Fruit fly (Drosophila melanogaster) whole organism, embryonic: ENCODE results near the gene NELF-B.

Source experiments
- ATbp ChIP-seq: fragments of 200-800 bp; sonication (Bioruptor generic); optimal IDR thresholded peaks from 2 replicates; lab custom pipeline; 2017; ENCODE audit warnings: missing biosample characterization, mild to moderate bottlenecking, missing genetic modification characterization, missing genetic modification reagents
- Antp ChIP-seq: fragments of 200-800 bp; sonication (Bioruptor generic); optimal IDR thresholded peaks from 3 replicates; lab custom pipeline; 2016; ENCODE audit warnings: missing biosample characterization, missing genetic modification characterization
- Atf-2 ChIP-seq: fragments of 200-800 bp; sonication (Bioruptor generic); optimal IDR thresholded peaks from 2 replicates; lab custom pipeline; 2016; ENCODE audit warnings: missing biosample characterization, missing genetic modification characterization
- B-H1 ChIP-seq: fragments of 200-800 bp; sonication (Bioruptor generic); IDR thresholded peaks from 3 replicates; pipeline ENCODE4 v1.3.6; 2022; ENCODE audit warnings: missing biosample characterization, missing genetic modification characterization
- CG10209 ChIP-seq: fragments of 200-800 bp; sonication (Bioruptor generic); optimal IDR thresholded peaks from 3 replicates; lab custom pipeline; 2017; ENCODE audit warnings: missing biosample characterization, mild to moderate bottlenecking, missing genetic modification characterization, missing genetic modification reagents
- CG10274 ChIP-seq: fragments of 200-800 bp; sonication (Bioruptor generic); optimal IDR thresholded peaks from 3 replicates; lab custom pipeline; 2017; ENCODE audit warnings: missing biosample characterization, mild to moderate bottlenecking, missing genetic modification characterization
- CG10321 ChIP-seq: fragments of 200-800 bp; sonication (Bioruptor generic); IDR thresholded peaks from 2 replicates; pipeline ENCODE4 v1.3.6; 2022; ENCODE audit warnings: missing biosample characterization, missing genetic modification characterization
- CG10565 ChIP-seq: fragments of 200-800 bp; sonication (Bioruptor generic); optimal IDR thresholded peaks from 3 replicates; lab custom pipeline; 2016; ENCODE audit warnings: missing biosample characterization, mild to moderate bottlenecking, missing genetic modification characterization
- CG12299 ChIP-seq: fragments of 200-800 bp; sonication (Bioruptor generic); optimal IDR thresholded peaks from 2 replicates; lab custom pipeline; 2018; ENCODE audit warnings: missing biosample characterization, mild to moderate bottlenecking, missing genetic modification characterization
- CG1529 ChIP-seq: fragments of 200-800 bp; sonication (Bioruptor generic); optimal IDR thresholded peaks from 3 replicates; lab custom pipeline; 2018; ENCODE audit warnings: missing biosample characterization, missing genetic modification characterization
- CG16815 ChIP-seq: fragments of 200-800 bp; sonication (Bioruptor generic); optimal IDR thresholded peaks from 3 replicates; lab custom pipeline; 2017; ENCODE audit warnings: missing biosample characterization, mild to moderate bottlenecking, missing genetic modification characterization
- CG17361 ChIP-seq: fragments of 200-800 bp; sonication (Bioruptor generic); IDR thresholded peaks from 3 replicates; pipeline ENCODE4 v1.3.6; 2022; ENCODE audit warnings: missing biosample characterization, missing genetic modification characterization
- CG2120 ChIP-seq: fragments of 200-800 bp; sonication (Bioruptor generic); optimal IDR thresholded peaks from 3 replicates; lab custom pipeline; 2016; ENCODE audit warnings: missing biosample characterization, missing genetic modification characterization
- CG3838 ChIP-seq: fragments of 200-800 bp; sonication (Bioruptor generic); optimal IDR thresholded peaks from 3 replicates; lab custom pipeline; 2016; ENCODE audit warnings: missing biosample characterization, missing genetic modification characterization
- CG3847 ChIP-seq: fragments of 200-800 bp; sonication (Bioruptor generic); IDR thresholded peaks from 2 replicates; pipeline ENCODE4 v1.3.6; 2022; ENCODE audit warnings: missing biosample characterization, missing genetic modification characterization
- CG5953 ChIP-seq: fragments of 200-800 bp; sonication (Bioruptor generic); IDR thresholded peaks from 2 replicates; pipeline ENCODE4 v1.3.6; 2022; ENCODE audit warnings: missing biosample characterization, missing genetic modification characterization
- CG9437 ChIP-seq: fragments of 200-800 bp; sonication (Bioruptor generic); optimal IDR thresholded peaks from 2 replicates; lab custom pipeline; 2018; ENCODE audit warnings: missing biosample characterization, mild to moderate bottlenecking, missing genetic modification characterization
- CG9609 ChIP-seq: fragments of 200-800 bp; sonication (Bioruptor generic); optimal IDR thresholded peaks from 3 replicates; lab custom pipeline; 2016; ENCODE audit warnings: missing biosample characterization, missing genetic modification characterization
- CG9932 ChIP-seq: fragments of 200-800 bp; sonication (Bioruptor generic); IDR thresholded peaks from 2 replicates; pipeline ENCODE4 v1.3.6; 2022; ENCODE audit warnings: missing biosample characterization, missing genetic modification characterization
- Dad ChIP-seq: fragments of 200-800 bp; sonication (Bioruptor generic); optimal IDR thresholded peaks from 3 replicates; lab custom pipeline; 2016; ENCODE audit warnings: missing biosample characterization, missing genetic modification characterization
- ERR ChIP-seq: fragments of 200-800 bp; sonication (Bioruptor generic); optimal IDR thresholded peaks from 2 replicates; lab custom pipeline; 2016; ENCODE audit warnings: missing biosample characterization, missing genetic modification characterization
- GATAe ChIP-seq: fragments of 200-800 bp; sonication (Bioruptor generic); conservative IDR thresholded peaks from 2 replicates; pipeline ENCODE4 v1.3.6; 2022; ENCODE audit warnings: missing biosample characterization, missing genetic modification characterization
- Hey ChIP-seq: fragments of 200-800 bp; sonication (Bioruptor generic); optimal IDR thresholded peaks from 3 replicates; lab custom pipeline; 2018; ENCODE audit warnings: missing biosample characterization, mild to moderate bottlenecking, missing genetic modification characterization
- Hsf ChIP-seq: fragments of 200-800 bp; sonication (Bioruptor generic); optimal IDR thresholded peaks from 3 replicates; lab custom pipeline; 2016; ENCODE audit warnings: missing biosample characterization, missing genetic modification characterization
- Myb ChIP-seq: fragments of 200-800 bp; sonication (Bioruptor generic); optimal IDR thresholded peaks from 2 replicates; lab custom pipeline; 2016; ENCODE audit warnings: missing biosample characterization, missing genetic modification characterization
- NC2β ChIP-seq: fragments of 200-800 bp; sonication (Bioruptor generic); optimal IDR thresholded peaks from 2 replicates; lab custom pipeline; 2016; ENCODE audit warnings: missing biosample characterization, missing genetic modification characterization
- Optix ChIP-seq: fragments of 200-800 bp; sonication (Bioruptor generic); IDR thresholded peaks from 3 replicates; pipeline ENCODE4 v1.3.6; 2022; ENCODE audit warnings: missing biosample characterization, missing genetic modification characterization
- ara ChIP-seq: fragments of 200-800 bp; sonication (Bioruptor generic); IDR thresholded peaks from 2 replicates; pipeline ENCODE4 v1.3.6; 2022; ENCODE audit warnings: missing biosample characterization, missing genetic modification characterization
- chif ChIP-seq, 2 experiments: fragments of 200-800 bp; sonication (Bioruptor generic); optimal IDR thresholded peaks; 3 replicates each; lab custom pipeline; 2016; ENCODE audit warnings: missing biosample characterization in 2 of 2, missing genetic modification characterization in 2 of 2
- chinmo ChIP-seq: fragments of 200-800 bp; sonication (Bioruptor generic); IDR thresholded peaks from 4 replicates; pipeline ENCODE4 v1.3.6; 2022; ENCODE audit warnings: missing biosample characterization, missing genetic modification characterization; ENCODE audit not compliant: partially characterized antibody
- emc ChIP-seq: fragments of 200-800 bp; sonication (Bioruptor generic); optimal IDR thresholded peaks from 2 replicates; lab custom pipeline; 2016; ENCODE audit warnings: missing biosample characterization, missing genetic modification characterization
- fd96Cb ChIP-seq: fragments of 200-800 bp; sonication (Bioruptor generic); optimal IDR thresholded peaks from 2 replicates; lab custom pipeline; 2018; ENCODE audit warnings: missing biosample characterization, mild to moderate bottlenecking, missing genetic modification characterization, moderate library complexity
- gt ChIP-seq: fragments of 200-800 bp; sonication (Bioruptor generic); IDR thresholded peaks from 2 replicates; pipeline ENCODE4 v1.3.6; 2022; ENCODE audit warnings: missing biosample characterization, missing genetic modification characterization
- hkb ChIP-seq, 2 experiments: fragments of 200-800 bp in 1 of 2; fragments of >200 bp in 1 of 2; sonication (Bioruptor generic) in 1 of 2; IDR thresholded peaks in 1 of 2; optimal IDR thresholded peaks in 1 of 2; 2 replicates each; pipeline versions ENCODE4 v1.3.6 to Lab custom; 2017 to 2022; ENCODE audit warnings: missing biosample characterization in 1 of 2, missing genetic modification characterization in 1 of 2
- hth ChIP-seq: fragments of >200 bp; optimal IDR thresholded peaks from 2 replicates; lab custom pipeline; 2017; ENCODE audit warnings: inconsistent platforms
- odd ChIP-seq: fragments of 200-800 bp; sonication (Bioruptor generic); optimal IDR thresholded peaks from 2 replicates; lab custom pipeline; 2017; ENCODE audit warnings: missing biosample characterization, mild to moderate bottlenecking, missing genetic modification characterization
- peb ChIP-seq: fragments of 200-800 bp; sonication (Bioruptor generic); IDR thresholded peaks from 2 replicates; pipeline ENCODE4 v1.3.6; 2022; ENCODE audit warnings: missing biosample characterization, missing genetic modification characterization
- pfk ChIP-seq: fragments of 200-800 bp; sonication (Bioruptor generic); optimal IDR thresholded peaks from 2 replicates; lab custom pipeline; 2018; ENCODE audit warnings: missing biosample characterization, mild to moderate bottlenecking, missing genetic modification characterization, moderate library complexity
- schlank ChIP-seq: fragments of 200-800 bp; sonication (Bioruptor generic); optimal IDR thresholded peaks from 2 replicates; lab custom pipeline; 2018; ENCODE audit warnings: missing biosample characterization, mild to moderate bottlenecking, missing genetic modification characterization
- shn ChIP-seq: fragments of 200-800 bp; sonication (Bioruptor generic); optimal IDR thresholded peaks from 3 replicates; lab custom pipeline; 2016; ENCODE audit warnings: missing biosample characterization, missing genetic modification characterization
- sima ChIP-seq: fragments of 200-800 bp; sonication (Bioruptor generic); optimal IDR thresholded peaks from 2 replicates; lab custom pipeline; 2016; ENCODE audit warnings: missing biosample characterization, missing genetic modification characterization
- slbo ChIP-seq: fragments of 200-800 bp; sonication (Bioruptor generic); IDR thresholded peaks from 2 replicates; pipeline ENCODE4 v1.3.6; 2022; ENCODE audit warnings: missing biosample characterization, missing genetic modification characterization
- sna ChIP-seq: fragments of 200-800 bp; sonication (Bioruptor generic); IDR thresholded peaks from 2 replicates; pipeline ENCODE4 v1.3.6; 2022; ENCODE audit warnings: missing biosample characterization, missing genetic modification characterization; ENCODE audit not compliant: partially characterized antibody
- tin ChIP-seq: fragments of 200-800 bp; sonication (Bioruptor generic); optimal IDR thresholded peaks from 3 replicates; lab custom pipeline; 2016; ENCODE audit warnings: missing biosample characterization, missing genetic modification characterization
- toy ChIP-seq: fragments of 200-800 bp; sonication (Bioruptor generic); IDR thresholded peaks from 2 replicates; pipeline ENCODE4 v1.3.6; 2022; ENCODE audit warnings: missing biosample characterization, missing genetic modification characterization
- tup ChIP-seq: fragments of 200-800 bp; sonication (Bioruptor generic); optimal IDR thresholded peaks from 2 replicates; lab custom pipeline; 2016; ENCODE audit warnings: missing biosample characterization, mild to moderate bottlenecking, missing genetic modification characterization, moderate library complexity

NELF-B gene

dm6 chrX:7709708-7710438, 18.3 kb downstream of the NELF-B start (continued):
- 0 out of 4 replicates have a peak, but pooled peaks have one; percentile 5 for TF ChIP-seq chinmo (GFP tag; lab: Robert Waterston, UW)
- TF ChIP-seq, all 482 proteins: peak for 12

- TF ChIP-seq ara (GFP tag; lab: Robert Waterston, UW), result peak; percentile 74
- TF ChIP-seq tup (GFP tag; lab: Kevin White, UChicago), result peak; percentile 52
- peak; percentile 82 for TF ChIP-seq CG10274 (GFP tag; lab: Kevin White, UChicago)
- no peak for TF ChIP-seq gt
- TF ChIP-seq CG5953 (GFP tag; lab: Robert Waterston, UW), result peak; percentile 31; the same call in 1 of the 2 replicates
- TF ChIP-seq hkb (optimal IDR thresholded peaks at IDR 0.05; lab: Kevin White, UChicago), result no peak
- peak; percentile 85 for TF ChIP-seq hkb (GFP tag; IDR thresholded peaks at IDR 0.05; lab: Robert Waterston, UW)
- TF ChIP-seq CG10209, result peak; percentile 93
- TF ChIP-seq peb (GFP tag; lab: Robert Waterston, UW), result peak; percentile 81; the same call in 1 of the 2 replicates
- TF ChIP-seq odd (GFP tag; lab: Kevin White, UChicago), result peak; percentile 85
- TF ChIP-seq NC2β (GFP tag; lab: Kevin White, UChicago), result peak; percentile 77
- peak; percentile 92 for TF ChIP-seq CG2120
- peak; percentile 64 for TF ChIP-seq CG10565 (GFP tag; lab: Kevin White, UChicago)
- TF ChIP-seq CG3838 (GFP tag; lab: Kevin White, UChicago), result peak; percentile 63
- no peak for TF ChIP-seq hth
- TF ChIP-seq CG1529 (GFP tag; lab: Kevin White, UChicago), result peak; percentile 91
- peak; percentile 64 for TF ChIP-seq emc (GFP tag; lab: Kevin White, UChicago)
- TF ChIP-seq Hey (tag; lab: Kevin White, UChicago), result peak; percentile 20
- TF ChIP-seq schlank (tag; lab: Kevin White, UChicago), result peak; percentile 37
- TF ChIP-seq ERR, result peak; percentile 82
- TF ChIP-seq CG9609 (GFP tag; lab: Kevin White, UChicago), result peak; percentile 89
- TF ChIP-seq Dad (GFP tag; lab: Kevin White, UChicago), result peak; percentile 85
- peak; percentile 93 for TF ChIP-seq Hsf
- peak; percentile 83 for TF ChIP-seq slbo (GFP tag; lab: Robert Waterston, UW)
- no peak for TF ChIP-seq pfk (GFP tag; lab: Kevin White, UChicago)
- TF ChIP-seq CG9932 (GFP tag; lab: Robert Waterston, UW), result peak; percentile 71
- no peak for TF ChIP-seq GATAe
- 0 out of 2 replicates have a peak, but pooled peaks have one; percentile 24 for TF ChIP-seq toy (GFP tag; lab: Robert Waterston, UW)
- peak; percentile 83 for TF ChIP-seq Myb
- TF ChIP-seq sima (GFP tag; lab: Kevin White, UChicago), result peak; percentile 48
- peak; percentile 85 for TF ChIP-seq CG16815 (GFP tag; lab: Kevin White, UChicago)
- TF ChIP-seq fd96Cb (tag; lab: Kevin White, UChicago), result peak; percentile 91
- no peak for TF ChIP-seq CG10321 (GFP tag; lab: Robert Waterston, UW)
- TF ChIP-seq sna (GFP tag; lab: Robert Waterston, UW), result no peak
- peak; percentile 68 for TF ChIP-seq B-H1
- TF ChIP-seq CG12299 (tag; lab: Kevin White, UChicago), result peak; percentile 76
- TF ChIP-seq CG17361 (GFP tag; lab: Robert Waterston, UW), result peak; percentile 97
- TF ChIP-seq tin (GFP tag; lab: Kevin White, UChicago), result peak; percentile 87
- peak; percentile 93 for TF ChIP-seq Atf-2 (GFP tag; lab: Kevin White, UChicago)
- peak; percentile 90 for TF ChIP-seq Antp (GFP tag; lab: Kevin White, UChicago)
- TF ChIP-seq CG3847 (GFP tag; lab: Robert Waterston, UW), result peak; percentile 78
- peak; percentile 75; the same call in 2 of the 3 replicates for TF ChIP-seq Optix (GFP tag; lab: Robert Waterston, UW)
- TF ChIP-seq CG9437, result peak; percentile 92
- peak; percentile 93 for TF ChIP-seq shn (GFP tag; lab: Kevin White, UChicago)
- peak; percentile 91 to 92 for TF ChIP-seq chif (GFP tag; optimal IDR thresholded peaks at IDR 0.05; lab: Kevin White, UChicago)
- peak; percentile 84 for TF ChIP-seq ATbp (GFP tag; lab: Kevin White, UChicago)
These were observed 19.0 kb downstream of the NELF-B start, which contains the start of gene CHES-1-like for dm6 chrX:7708942-7709707. TSS of gene CHES-1-like (minus strand) at chrX:7709385.
